Worm (Caenorhabditis elegans): ENCODE measurements around the gene C26B2.2.
A peak's percentile ranks its signal among the peaks of the same experiment; 100 is the strongest.

- TF ChIP-seq mxl-2 (GFP tag; conservative IDR thresholded peaks at IDR 0.05) (no peak), ceh-82 (tag; optimal IDR thresholded peaks at IDR 0.05) (no peak), snpc-4 (tag; optimal IDR thresholded peaks at IDR 0.05) (no peak), zfp-3 (GFP tag; conservative IDR thresholded peaks at IDR 0.05) (no peak), ama-1 (optimal IDR thresholded peaks at IDR 0.05) (no peak), nhr-28 (tag; optimal IDR thresholded peaks at IDR 0.05) (no peak), ces-1 (GFP tag; optimal IDR thresholded peaks at IDR 0.05) (no peak), mdl-1 (tag; optimal IDR thresholded peaks at IDR 0.05) (peak in 1 of 2 experiments; percentile 45), unc-62 (GFP tag; optimal IDR thresholded peaks at IDR 0.05 in 1 of 2) (peak in 1 of 2 experiments; percentile 99), unc-62 (tag; optimal IDR thresholded peaks at IDR 0.05) (no peak)
These were observed 44.7 kb upstream of the C26B2.2 start for ce11 chrIV:8066598-8066997.
